Fruit fly (Drosophila melanogaster): Measurements from ENCODE around the gene Gr94a.
A peak's percentile ranks its signal among the peaks of the same experiment; 100 is the strongest.

Gr94a gene

dm6 chr3R:23043690-23044089 is 7.8 kb upstream of the Gr94a start, which contains the start of gene CG13837:
TSS of gene CG13837 (plus strand) at chr3R:23043990.
- TF ChIP-seq eg (GFP tag; IDR thresholded peaks at IDR 0.05) = no peak
- no peak for TF ChIP-seq Gug (GFP tag; IDR thresholded peaks at IDR 0.05)
- TF ChIP-seq Sox15 (GFP tag; optimal IDR thresholded peaks at IDR 0.05) = no peak
- TF ChIP-seq fkh (GFP tag; optimal IDR thresholded peaks at IDR 0.05) = no peak
- TF ChIP-seq OdsH (GFP tag; optimal IDR thresholded peaks at IDR 0.05) = no peak
- no peak for TF ChIP-seq esn (GFP tag; optimal IDR thresholded peaks at IDR 0.05)
- TF ChIP-seq dsx (GFP tag; optimal IDR thresholded peaks at IDR 0.05; ENCODE audit: poor library complexity, severe bottlenecking) = no peak
- TF ChIP-seq fd59A (GFP tag; optimal IDR thresholded peaks at IDR 0.05) = no peak

- TF ChIP-seq Gug (GFP tag; IDR thresholded peaks at IDR 0.05) (peak; percentile 57), CG6854 (GFP tag; optimal IDR thresholded peaks at IDR 0.05) (peak; percentile 15), CG6163 (GFP tag; IDR thresholded peaks at IDR 0.05) (peak; percentile 92), achi (GFP tag; optimal IDR thresholded peaks at IDR 0.05) (peak; percentile 88), CG9139 (GFP tag; optimal IDR thresholded peaks at IDR 0.05) (peak; percentile 73), vri (GFP tag; optimal IDR thresholded peaks at IDR 0.05) (peak; percentile 93), CG16779 (tag; optimal IDR thresholded peaks at IDR 0.05) (peak; percentile 57), CG4318 (GFP tag; optimal IDR thresholded peaks at IDR 0.05) (peak; percentile 60), esn (GFP tag; optimal IDR thresholded peaks at IDR 0.05) (peak; percentile 93), Eip75B (GFP tag; optimal IDR thresholded peaks at IDR 0.05) (peak; percentile 90), CG34406 (GFP tag; optimal IDR thresholded peaks at IDR 0.05) (peak; percentile 91), CG10669 (GFP tag; optimal IDR thresholded peaks at IDR 0.05) (peak; percentile 91), CG1621 (tag; optimal IDR thresholded peaks at IDR 0.05) (peak; percentile 88), CG11294 (GFP tag; IDR thresholded peaks at IDR 0.05) (peak; percentile 65), Eip78C (GFP tag) (peak; percentile 97), Sox102F (GFP tag; optimal IDR thresholded peaks at IDR 0.05) (peak; percentile 93), Met (GFP tag; optimal IDR thresholded peaks at IDR 0.05) (peak; percentile 92), Hr39 (GFP tag; optimal IDR thresholded peaks at IDR 0.05) (peak; percentile 95), spab (GFP tag; optimal IDR thresholded peaks at IDR 0.05) (peak; percentile 79), Sox15 (GFP tag; optimal IDR thresholded peaks at IDR 0.05) (peak; percentile 85), Smox (GFP tag; optimal IDR thresholded peaks at IDR 0.05) (peak; percentile 91), eg (GFP tag; IDR thresholded peaks at IDR 0.05) (peak; percentile 84), fd85E (GFP tag; optimal IDR thresholded peaks at IDR 0.05) (peak; percentile 65), svp (GFP tag) (peak; percentile 97), topi (GFP tag; optimal IDR thresholded peaks at IDR 0.05) (peak; percentile 93), acj6 (GFP tag; optimal IDR thresholded peaks at IDR 0.05) (peak; percentile 90), OdsH (GFP tag; optimal IDR thresholded peaks at IDR 0.05) (peak; percentile 89), dsx (GFP tag; optimal IDR thresholded peaks at IDR 0.05; ENCODE audit: poor library complexity, severe bottlenecking) (peak; percentile 82), CG11902 (GFP tag; optimal IDR thresholded peaks at IDR 0.05) (peak; percentile 89), CG6808 (GFP tag; optimal IDR thresholded peaks at IDR 0.05) (peak; percentile 82), salr (GFP tag; optimal IDR thresholded peaks at IDR 0.05) (peak; percentile 74 to 82), CG11762 (GFP tag; optimal IDR thresholded peaks at IDR 0.05; ENCODE audit: insufficient read depth) (peak; percentile 73), net (GFP tag; optimal IDR thresholded peaks at IDR 0.05) (peak; percentile 91), Ets96B (tag; optimal IDR thresholded peaks at IDR 0.05) (peak; percentile 90), cyc (GFP tag; optimal IDR thresholded peaks at IDR 0.05) (peak; percentile 93), Sox14 (GFP tag; optimal IDR thresholded peaks at IDR 0.05) (peak; percentile 91), CG7368 (GFP tag; optimal IDR thresholded peaks at IDR 0.05) (peak; percentile 94), CG8632 (GFP tag; optimal IDR thresholded peaks at IDR 0.05) (peak; percentile 89), fd59A (GFP tag; optimal IDR thresholded peaks at IDR 0.05) (peak; percentile 82), Hr4 (GFP tag; optimal IDR thresholded peaks at IDR 0.05) (peak; percentile 84), CG3032 (tag; optimal IDR thresholded peaks at IDR 0.05) (peak; percentile 85), Hr38 (GFP tag; optimal IDR thresholded peaks at IDR 0.05) (no peak), Ets21C (GFP tag; optimal IDR thresholded peaks at IDR 0.05) (peak; percentile 91), CG8119 (GFP tag; IDR thresholded peaks at IDR 0.05) (peak; percentile 85), CG32006 (GFP tag; optimal IDR thresholded peaks at IDR 0.05) (peak; percentile 80), Eip93F (GFP tag; optimal IDR thresholded peaks at IDR 0.05) (no peak), CG3919 (GFP tag; optimal IDR thresholded peaks at IDR 0.05) (peak; percentile 93), fkh (GFP tag; optimal IDR thresholded peaks at IDR 0.05) (no peak), CG6792 (GFP tag; optimal IDR thresholded peaks at IDR 0.05) (peak; percentile 89)
These were observed 5.0 kb upstream of the Gr94a start for dm6 chr3R:23046529-23046943.

Measured in whole organism, prepupa.